Worm (Caenorhabditis elegans): ENCODE measurements around the gene snrp-40.1.
A peak's percentile ranks its signal among the peaks of the same experiment; 100 is the strongest.

The snrp-40.1 gene

DNA sequence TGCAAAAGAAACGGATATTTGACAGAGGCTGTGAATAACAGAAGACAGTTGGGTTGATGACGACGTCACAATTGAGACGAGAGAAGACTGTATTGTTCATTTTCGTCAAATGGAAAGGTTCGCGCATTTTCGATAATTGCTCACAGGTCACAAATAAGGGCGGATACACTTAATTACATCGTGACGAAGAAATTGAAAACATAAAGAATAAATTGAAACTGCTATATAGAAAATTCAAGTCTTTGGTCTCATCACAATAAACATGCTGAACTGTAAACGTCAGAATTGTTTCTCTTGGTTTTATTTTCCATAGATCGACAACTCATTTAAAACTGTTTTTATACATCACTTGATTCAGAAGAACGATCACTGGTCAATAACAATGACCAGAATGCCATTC lies 27.2 kb upstream of the snrp-40.1 start, which contains the start of gene ZK455.5:
Gene ZK455.5, minus strand, starts transcription at position 101 of the 400 bp plus-strand sequence.
- no peak for TF ChIP-seq ztf-1 (GFP tag; conservative IDR thresholded peaks at IDR 0.05)
- TF ChIP-seq nhr-77 (tag; optimal IDR thresholded peaks at IDR 0.05) = no peak
- no peak for TF ChIP-seq zag-1 (tag; optimal IDR thresholded peaks at IDR 0.05)
- TF ChIP-seq aly-2 (tag; optimal IDR thresholded peaks at IDR 0.05) = no peak
- no peak for TF ChIP-seq peb-1 (tag; optimal IDR thresholded peaks at IDR 0.05)
- TF ChIP-seq ztf-11 (tag; optimal IDR thresholded peaks at IDR 0.05) = no peak
- TF ChIP-seq crh-2 (tag; optimal IDR thresholded peaks at IDR 0.05) = no peak
- no peak for TF ChIP-seq mdl-1 (tag; optimal IDR thresholded peaks at IDR 0.05)
- TF ChIP-seq lsy-2 (tag; optimal IDR thresholded peaks at IDR 0.05) = no peak
- no peak for TF ChIP-seq nhr-25 (tag; optimal IDR thresholded peaks at IDR 0.05)
- TF ChIP-seq ceh-16 (tag; optimal IDR thresholded peaks at IDR 0.05) = no peak
- no peak for TF ChIP-seq lin-13 (GFP tag; optimal IDR thresholded peaks at IDR 0.05)
- no peak for TF ChIP-seq fos-1 (tag; optimal IDR thresholded peaks at IDR 0.05)
- TF ChIP-seq ztf-4 (tag; optimal IDR thresholded peaks at IDR 0.05) = no peak
- TF ChIP-seq alr-1 (tag; optimal IDR thresholded peaks at IDR 0.05) = no peak
- TF ChIP-seq skn-1 (tag; optimal IDR thresholded peaks at IDR 0.05) = no peak
- TF ChIP-seq sma-9 (GFP tag; optimal IDR thresholded peaks at IDR 0.05) = no peak
- no peak for TF ChIP-seq sma-9 (tag; optimal IDR thresholded peaks at IDR 0.05)
- no peak for TF ChIP-seq nhr-6 (tag; optimal IDR thresholded peaks at IDR 0.05)
- TF ChIP-seq nhr-10 (tag; optimal IDR thresholded peaks at IDR 0.05) = no peak

- TF ChIP-seq sma-9 (GFP tag; optimal IDR thresholded peaks at IDR 0.05) (peak; percentile 38), sma-9 (tag; optimal IDR thresholded peaks at IDR 0.05) (no peak), Y55F3AM.14 (GFP tag; optimal IDR thresholded peaks at IDR 0.05) (no peak), fos-1 (tag; optimal IDR thresholded peaks at IDR 0.05) (peak; percentile 81), unc-39 (tag; optimal IDR thresholded peaks at IDR 0.05) (no peak), ztf-11 (tag; optimal IDR thresholded peaks at IDR 0.05) (no peak)
These were observed 24.7 kb upstream of the snrp-40.1 start, which contains the start of gene asm-2 for ce11 chrX:11324240-11324639. TSS of gene asm-2 (minus strand) at chrX:11324251.

- TF ChIP-seq aly-2 (tag; optimal IDR thresholded peaks at IDR 0.05) (no peak), fos-1 (tag; optimal IDR thresholded peaks at IDR 0.05) (peak; percentile 17), mbf-1 (tag; optimal IDR thresholded peaks at IDR 0.05) (no peak)
These were observed 23.6 kb upstream of the snrp-40.1 start for ce11 chrX:11323225-11323624.

- TF ChIP-seq dmd-4 (tag; optimal IDR thresholded peaks at IDR 0.05) (no peak), ztf-1 (GFP tag; conservative IDR thresholded peaks at IDR 0.05) (no peak), sem-4 (tag; optimal IDR thresholded peaks at IDR 0.05) (no peak), C34F6.9 (tag; optimal IDR thresholded peaks at IDR 0.05) (no peak), lin-13 (GFP tag; optimal IDR thresholded peaks at IDR 0.05) (no peak), fos-1 (tag; optimal IDR thresholded peaks at IDR 0.05) (peak; percentile 43)
These were observed 18.4 kb upstream of the snrp-40.1 start, which contains the start of gene hizr-1 for ce11 chrX:11317939-11318338. TSS of gene hizr-1 (plus strand) at chrX:11318278.

ce11 chrX:11316750-11317149 lies 17.2 kb upstream of the snrp-40.1 start, which contains the start of gene nlp-57:
TSS of gene nlp-57 (plus strand) at chrX:11317050.
- TF ChIP-seq sma-9 (GFP tag; optimal IDR thresholded peaks at IDR 0.05) (no peak), sma-9 (tag; optimal IDR thresholded peaks at IDR 0.05) (no peak), unc-39 (tag; optimal IDR thresholded peaks at IDR 0.05) (no peak), nhr-10 (tag; optimal IDR thresholded peaks at IDR 0.05) (no peak), elt-3 (tag; optimal IDR thresholded peaks at IDR 0.05) (no peak), lin-39 (tag; optimal IDR thresholded peaks at IDR 0.05) (no peak), lsy-2 (tag; optimal IDR thresholded peaks at IDR 0.05) (no peak), ztf-11 (tag; optimal IDR thresholded peaks at IDR 0.05) (no peak), lin-13 (GFP tag; optimal IDR thresholded peaks at IDR 0.05) (no peak), ceh-82 (tag; optimal IDR thresholded peaks at IDR 0.05) (no peak), nhr-21 (tag; optimal IDR thresholded peaks at IDR 0.05) (no peak), nhr-6 (tag; optimal IDR thresholded peaks at IDR 0.05) (no peak), egl-27 (tag; optimal IDR thresholded peaks at IDR 0.05) (no peak), zag-1 (tag; optimal IDR thresholded peaks at IDR 0.05) (no peak), nhr-25 (tag; optimal IDR thresholded peaks at IDR 0.05) (no peak), peb-1 (tag; optimal IDR thresholded peaks at IDR 0.05) (no peak), nhr-23 (tag; optimal IDR thresholded peaks at IDR 0.05) (no peak), skn-1 (tag; optimal IDR thresholded peaks at IDR 0.05) (no peak), dmd-4 (tag; optimal IDR thresholded peaks at IDR 0.05) (no peak), unc-55 (GFP tag; optimal IDR thresholded peaks at IDR 0.05) (no peak)
